Worm (Caenorhabditis elegans): ENCODE data around the gene F47B8.5.

Gene F47B8.5

DNA sequence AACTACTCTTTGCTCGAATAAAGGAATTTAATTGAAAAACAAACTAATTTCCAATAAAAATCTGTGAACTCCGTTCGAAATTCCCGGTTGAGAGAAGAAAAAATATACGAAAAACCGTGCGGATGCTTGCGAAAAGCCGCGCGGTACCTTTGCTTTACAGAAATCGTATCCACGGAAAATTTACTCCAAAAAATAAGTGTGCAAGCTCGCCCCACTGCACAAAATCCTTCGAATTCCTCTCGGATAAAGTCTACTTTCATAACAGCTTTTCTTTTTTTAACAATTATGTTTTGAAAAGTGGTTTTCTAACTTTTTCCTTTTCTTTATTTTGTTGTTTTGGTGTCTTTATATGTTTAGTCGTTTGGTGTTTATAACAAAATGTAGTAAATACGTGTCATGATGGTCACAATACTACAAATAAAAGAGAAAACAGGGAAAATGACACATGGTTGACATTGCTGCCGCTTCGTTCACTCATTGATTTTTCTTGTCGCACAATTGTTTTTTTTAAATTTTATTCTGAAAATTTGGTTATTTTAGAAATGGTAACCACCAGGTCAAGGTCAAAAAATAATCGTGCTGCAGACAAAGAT is 19.7 kb upstream of the F47B8.5 start, which contains the start of gene cept-2 (continued):
- TF ChIP-seq pha-4 (tag; optimal IDR thresholded peaks at IDR 0.05) (peak; percentile 45), F57C9.4 (tag; optimal IDR thresholded peaks at IDR 0.05) (no peak), somi-1 (GFP tag; optimal IDR thresholded peaks at IDR 0.05) (peak; percentile 57), unc-62 (GFP tag; optimal IDR thresholded peaks at IDR 0.05) (no peak), K12H6.12 (tag; optimal IDR thresholded peaks at IDR 0.05) (peak; percentile 88), egrh-3 (GFP tag; IDR thresholded peaks at IDR 0.05) (no peak), dpl-1 (GFP tag; optimal IDR thresholded peaks at IDR 0.05) (peak; percentile 56), T26A5.8 (tag; optimal IDR thresholded peaks at IDR 0.05) (no peak), madf-8 (GFP tag; conservative IDR thresholded peaks at IDR 0.05) (no peak), egl-44 (GFP tag; IDR thresholded peaks at IDR 0.05) (0 out of 2 replicates have a peak, but pooled peaks have one; percentile 23), mel-28 (tag; optimal IDR thresholded peaks at IDR 0.05; ENCODE audit: borderline replicate concordance) (no peak), fkh-3 (tag; optimal IDR thresholded peaks at IDR 0.05) (no peak), rec-8 (tag; optimal IDR thresholded peaks at IDR 0.05) (no peak), F49E8.2 (tag; optimal IDR thresholded peaks at IDR 0.05; ENCODE audit: insufficient read depth) (peak; percentile 57), lsl-1 (GFP tag; optimal IDR thresholded peaks at IDR 0.05) (peak; percentile 67), F33H1.4 (GFP tag; IDR thresholded peaks at IDR 0.05) (peak; percentile 55), chd-7 (tag; optimal IDR thresholded peaks at IDR 0.05) (no peak), lin-26 (GFP tag; IDR thresholded peaks at IDR 0.05) (no peak), him-1 (tag; optimal IDR thresholded peaks at IDR 0.05) (peak; percentile 36), efl-1 (GFP tag; optimal IDR thresholded peaks at IDR 0.05) (peak; percentile 52), tlf-1 (GFP tag; optimal IDR thresholded peaks at IDR 0.05) (peak; percentile 66), mes-4 (tag; optimal IDR thresholded peaks at IDR 0.05) (no peak), zim-3 (tag; optimal IDR thresholded peaks at IDR 0.05) (no peak), cebp-1 (GFP tag; IDR thresholded peaks at IDR 0.05) (0 out of 2 replicates have a peak, but pooled peaks have one; percentile 34), cebp-1 (tag; optimal IDR thresholded peaks at IDR 0.05) (no peak), lin-35 (GFP tag; optimal IDR thresholded peaks at IDR 0.05) (peak in 2 of 3 experiments; percentile 58 to 92), ceh-100 (GFP tag; IDR thresholded peaks at IDR 0.05) (peak; percentile 98), egl-18 (GFP tag; IDR thresholded peaks at IDR 0.05) (0 out of 2 replicates have a peak, but pooled peaks have one; percentile 61), madf-6 (GFP tag; IDR thresholded peaks at IDR 0.05) (peak; percentile 64), madf-10 (tag; optimal IDR thresholded peaks at IDR 0.05) (no peak), lin-40 (tag; optimal IDR thresholded peaks at IDR 0.05) (no peak), B0336.3 (GFP tag; IDR thresholded peaks at IDR 0.05) (no peak), tbx-9 (tag; optimal IDR thresholded peaks at IDR 0.05; ENCODE audit: borderline replicate concordance) (no peak), nhr-27 (tag; optimal IDR thresholded peaks at IDR 0.05) (no peak), unc-130 (GFP tag; optimal IDR thresholded peaks at IDR 0.05) (no peak), rcor-1 (GFP tag; IDR thresholded peaks at IDR 0.05) (peak; percentile 69), F57A8.1 (GFP tag; optimal IDR thresholded peaks at IDR 0.05) (no peak), Y53F4B.3 (GFP tag; IDR thresholded peaks at IDR 0.05) (no peak), let-526 (GFP tag; IDR thresholded peaks at IDR 0.05) (0 out of 2 replicates have a peak, but pooled peaks have one; percentile 20), gei-17 (GFP tag; optimal IDR thresholded peaks at IDR 0.05) (no peak), mxl-1 (tag; optimal IDR thresholded peaks at IDR 0.05) (no peak), xnd-1 (tag; optimal IDR thresholded peaks at IDR 0.05) (no peak), nhr-179 (tag; optimal IDR thresholded peaks at IDR 0.05) (no peak), nfya-1 (tag; optimal IDR thresholded peaks at IDR 0.05; ENCODE audit: borderline replicate concordance, insufficient read depth) (no peak), bed-2 (GFP tag; IDR thresholded peaks at IDR 0.05) (0 out of 2 replicates have a peak, but pooled peaks have one; percentile 25), sptf-2 (GFP tag; optimal IDR thresholded peaks at IDR 0.05) (no peak), ama-1 (optimal IDR thresholded peaks at IDR 0.05) (no peak), ama-1 (GFP tag; optimal IDR thresholded peaks at IDR 0.05) (no peak)
